Worm (Caenorhabditis elegans) whole organism, young adult: ENCODE data around the gene R74.2.
A peak's percentile ranks its signal among the peaks of the same experiment; 100 is the strongest.

Experiments
- B0261.1 ChIP-seq: sonication (generic microtip); optimal IDR thresholded peaks from 2 replicates; lab custom pipeline; 2016; ENCODE audit warnings: mild to moderate bottlenecking, missing genetic modification characterization, moderate library complexity, missing compliant biosample characterization
- C06A6.2 ChIP-seq: fragments of 200-800 bp; sonication (Bioruptor generic); conservative IDR thresholded peaks from 2 replicates; pipeline ENCODE4 v1.3.6; 2022; ENCODE audit warnings: missing genetic modification characterization, missing compliant biosample characterization
- F10E7.11 ChIP-seq: sonication (generic microtip); optimal IDR thresholded peaks from 2 replicates; lab custom pipeline; 2017; ENCODE audit warnings: mild to moderate bottlenecking, missing genetic modification characterization, moderate library complexity, missing compliant biosample characterization
- F33H1.4 ChIP-seq: fragments of 200-800 bp; sonication (Bioruptor generic); IDR thresholded peaks from 2 replicates; pipeline ENCODE4 v1.3.6; 2022; ENCODE audit warnings: missing genetic modification reagents, missing genetic modification characterization, missing compliant biosample characterization
- F39B2.1 ChIP-seq: fragments of 200-800 bp; sonication (Bioruptor generic); IDR thresholded peaks from 2 replicates; pipeline ENCODE4 v1.3.6; 2022; ENCODE audit warnings: missing genetic modification reagents, missing genetic modification characterization, missing compliant biosample characterization
- F52B5.7 ChIP-seq: sonication (generic microtip); optimal IDR thresholded peaks from 2 replicates; lab custom pipeline; 2016; ENCODE audit warnings: mild to moderate bottlenecking, missing genetic modification characterization, missing compliant biosample characterization
- F57C9.4 ChIP-seq: sonication (generic microtip); optimal IDR thresholded peaks from 2 replicates; lab custom pipeline; 2017; ENCODE audit warnings: mild to moderate bottlenecking, missing genetic modification characterization, missing compliant biosample characterization
- K12H6.12 ChIP-seq: fragments of 200-800 bp; sonication (Bioruptor generic); optimal IDR thresholded peaks from 2 replicates; lab custom pipeline; 2018; ENCODE audit warnings: mild to moderate bottlenecking, missing genetic modification characterization, missing compliant biosample characterization
- Y53F4B.3 ChIP-seq: fragments of 200-800 bp; sonication (Bioruptor generic); IDR thresholded peaks from 2 replicates; pipeline ENCODE4 v1.3.6; 2022; ENCODE audit warnings: missing genetic modification reagents, missing genetic modification characterization, missing compliant biosample characterization
- ZK185.1 ChIP-seq: sonication (generic microtip); optimal IDR thresholded peaks from 2 replicates; lab custom pipeline; 2016; ENCODE audit warnings: mild to moderate bottlenecking, missing genetic modification characterization, missing compliant biosample characterization; ENCODE audit not compliant: poor library complexity, severe bottlenecking
- akir-1 ChIP-seq: fragments of 200-800 bp; sonication (Bioruptor generic); optimal IDR thresholded peaks from 2 replicates; lab custom pipeline; 2018; ENCODE audit warnings: mild to moderate bottlenecking, missing genetic modification characterization, moderate library complexity, missing compliant biosample characterization
- ama-1 ChIP-seq, 3 experiments: fragments of 150-350 bp in 1 of 3; sonication (generic microtip) in 2 of 3; optimal IDR thresholded peaks; 2 replicates each; lab custom pipeline; 2014 to 2018; ENCODE audit warnings: missing biosample characterization in 2 of 3, missing genetic modification characterization in 2 of 3, missing genetic modification reagents in 2 of 3
- aptf-3 ChIP-seq: fragments of 200-800 bp; sonication (Bioruptor generic); IDR thresholded peaks from 2 replicates; pipeline ENCODE4 v1.3.6; 2022; ENCODE audit warnings: missing genetic modification characterization, missing compliant biosample characterization
- attf-3 ChIP-seq: fragments of 200-800 bp; sonication (Bioruptor generic); conservative IDR thresholded peaks from 2 replicates; pipeline ENCODE4 v1.3.6; 2022; ENCODE audit warnings: missing genetic modification reagents, missing genetic modification characterization, missing compliant biosample characterization
- attf-6 ChIP-seq: fragments of 200-800 bp; sonication (Bioruptor generic); IDR thresholded peaks from 2 replicates; pipeline ENCODE4 v1.3.6; 2022; ENCODE audit warnings: missing genetic modification reagents, missing genetic modification characterization, missing compliant biosample characterization
- bed-1 ChIP-seq: fragments of 200-800 bp; sonication (Bioruptor generic); IDR thresholded peaks from 2 replicates; pipeline ENCODE4 v1.3.6; 2022; ENCODE audit warnings: missing genetic modification reagents, missing genetic modification characterization, missing compliant biosample characterization
- bed-2 ChIP-seq: fragments of 200-800 bp; sonication (Bioruptor generic); IDR thresholded peaks from 2 replicates; pipeline ENCODE4 v1.3.6; 2022; ENCODE audit warnings: missing genetic modification reagents, missing genetic modification characterization, missing compliant biosample characterization
- cebp-1 ChIP-seq, 2 experiments: fragments of 200-800 bp in 1 of 2; sonication (Bioruptor generic) in 1 of 2; sonication (generic microtip) in 1 of 2; IDR thresholded peaks in 1 of 2; optimal IDR thresholded peaks in 1 of 2; 2 replicates each; pipeline versions ENCODE4 v1.3.6 to Lab custom; 2017 to 2022; ENCODE audit warnings: missing compliant biosample characterization in 2 of 2, missing genetic modification characterization in 2 of 2, mild to moderate bottlenecking in 1 of 2, missing genetic modification reagents in 1 of 2, moderate library complexity in 1 of 2
- cebp-2 ChIP-seq: fragments of 200-800 bp; sonication (Bioruptor generic); IDR thresholded peaks from 2 replicates; pipeline ENCODE4 v1.3.6; 2022; ENCODE audit warnings: missing genetic modification characterization, missing compliant biosample characterization
- ceh-27 ChIP-seq: fragments of 200-800 bp; sonication (Bioruptor generic); optimal IDR thresholded peaks from 2 replicates; lab custom pipeline; 2018; ENCODE audit warnings: mild to moderate bottlenecking, missing genetic modification characterization, moderate library complexity, missing compliant biosample characterization
- ceh-40 ChIP-seq: fragments of 200-800 bp; sonication (Bioruptor generic); IDR thresholded peaks from 2 replicates; pipeline ENCODE4 v1.3.6; 2022; ENCODE audit warnings: missing genetic modification characterization, missing compliant biosample characterization
- ceh-91 ChIP-seq: fragments of 200-800 bp; sonication (Bioruptor generic); IDR thresholded peaks from 2 replicates; pipeline ENCODE4 v1.3.6; 2022; ENCODE audit warnings: missing genetic modification reagents, missing genetic modification characterization, missing compliant biosample characterization
- chd-7 ChIP-seq: sonication (generic microtip); optimal IDR thresholded peaks from 2 replicates; lab custom pipeline; 2016; ENCODE audit warnings: mild to moderate bottlenecking, missing genetic modification characterization, moderate library complexity, missing compliant biosample characterization
- die-1 ChIP-seq: sonication (generic microtip); optimal IDR thresholded peaks from 2 replicates; lab custom pipeline; 2016; ENCODE audit warnings: missing genotype, mild to moderate bottlenecking, missing genetic modification characterization, missing compliant biosample characterization
- dox-1 ChIP-seq: fragments of 200-800 bp; sonication (Bioruptor generic); IDR thresholded peaks from 2 replicates; pipeline ENCODE4 v1.3.6; 2022; ENCODE audit warnings: missing genetic modification reagents, missing genetic modification characterization, missing compliant biosample characterization
- dpff-1 ChIP-seq: sonication (generic microtip); optimal IDR thresholded peaks from 2 replicates; lab custom pipeline; 2017; ENCODE audit warnings: mild to moderate bottlenecking, missing genetic modification characterization, missing compliant biosample characterization
- egl-44 ChIP-seq: fragments of 200-800 bp; sonication (Bioruptor generic); IDR thresholded peaks from 2 replicates; pipeline ENCODE4 v1.3.6; 2022; ENCODE audit warnings: missing genetic modification reagents, missing genetic modification characterization, missing compliant biosample characterization
- gei-17 ChIP-seq: fragments of 200-800 bp; sonication (Bioruptor generic); optimal IDR thresholded peaks from 2 replicates; lab custom pipeline; 2018; ENCODE audit warnings: mild to moderate bottlenecking, missing genetic modification characterization, missing compliant biosample characterization
- hlh-12 ChIP-seq: sonication (generic microtip); optimal IDR thresholded peaks from 2 replicates; lab custom pipeline; 2016; ENCODE audit warnings: missing genetic modification characterization, missing compliant biosample characterization
- hlh-26 ChIP-seq: fragments of 200-800 bp; sonication (Bioruptor generic); conservative IDR thresholded peaks from 2 replicates; pipeline ENCODE4 v1.3.6; 2022; ENCODE audit warnings: missing genetic modification reagents, missing genetic modification characterization, missing compliant biosample characterization
- hmg-20 ChIP-seq: fragments of 200-800 bp; sonication (Bioruptor generic); IDR thresholded peaks from 2 replicates; pipeline ENCODE4 v1.3.6; 2022; ENCODE audit warnings: missing genetic modification reagents, missing genetic modification characterization, missing compliant biosample characterization
- lir-1 ChIP-seq: fragments of 200-800 bp; sonication (Bioruptor generic); conservative IDR thresholded peaks from 2 replicates; pipeline ENCODE4 v1.3.6; 2022; ENCODE audit warnings: missing genetic modification reagents, missing genetic modification characterization, missing compliant biosample characterization
- madf-10 ChIP-seq: sonication (generic microtip); optimal IDR thresholded peaks from 2 replicates; lab custom pipeline; 2016; ENCODE audit warnings: mild to moderate bottlenecking, missing genetic modification characterization, missing compliant biosample characterization
- mes-4 ChIP-seq: sonication (generic microtip); optimal IDR thresholded peaks from 2 replicates; lab custom pipeline; 2016; ENCODE audit warnings: missing genotype, missing genetic modification characterization, missing compliant biosample characterization
- mxl-1 ChIP-seq: sonication (generic microtip); optimal IDR thresholded peaks from 2 replicates; lab custom pipeline; 2016; ENCODE audit warnings: missing genetic modification characterization, missing compliant biosample characterization
- nfya-2 ChIP-seq: fragments of 200-800 bp; sonication (Bioruptor generic); IDR thresholded peaks from 2 replicates; pipeline ENCODE4 v1.3.6; 2022; ENCODE audit warnings: missing genetic modification reagents, missing genetic modification characterization, missing compliant biosample characterization
- nhr-120 ChIP-seq: fragments of 200-800 bp; sonication (Bioruptor generic); IDR thresholded peaks from 2 replicates; pipeline ENCODE4 v1.3.6; 2022; ENCODE audit warnings: missing genetic modification characterization, missing compliant biosample characterization
- nhr-179 ChIP-seq: sonication (generic microtip); optimal IDR thresholded peaks from 2 replicates; lab custom pipeline; 2016; ENCODE audit warnings: mild to moderate bottlenecking, missing genetic modification characterization, missing compliant biosample characterization
- rec-8 ChIP-seq, 2 experiments: sonication (generic microtip); optimal IDR thresholded peaks; 2 replicates each; lab custom pipeline; 2016; ENCODE audit warnings: mild to moderate bottlenecking in 2 of 2, missing genetic modification characterization in 2 of 2, missing genetic modification reagents in 2 of 2, missing genotype in 2 of 2, missing biosample characterization in 1 of 2, missing compliant biosample characterization in 1 of 2, moderate library complexity in 1 of 2
- rpc-1 ChIP-seq, 2 experiments: fragments of 150-350 bp in 1 of 2; sonication (generic microtip) in 1 of 2; optimal IDR thresholded peaks; 2 replicates each; lab custom pipeline; 2014 to 2018; ENCODE audit warnings: missing biosample characterization in 1 of 2, missing genetic modification characterization in 1 of 2, missing genetic modification reagents in 1 of 2, missing genotype in 1 of 2
- somi-1 ChIP-seq: fragments of 200-800 bp; sonication (Bioruptor generic); optimal IDR thresholded peaks from 2 replicates; lab custom pipeline; 2018; ENCODE audit warnings: mild to moderate bottlenecking, missing genetic modification characterization, missing compliant biosample characterization
- tbx-9 ChIP-seq: sonication (generic microtip); optimal IDR thresholded peaks from 2 replicates; lab custom pipeline; 2016; ENCODE audit warnings: borderline replicate concordance, missing genetic modification characterization, inconsistent platforms, missing compliant biosample characterization
- unc-130 ChIP-seq: sonication (generic microtip); optimal IDR thresholded peaks from 2 replicates; lab custom pipeline; 2016; ENCODE audit warnings: missing genetic modification reagents, missing genetic modification characterization, missing compliant biosample characterization
- unc-62 ChIP-seq: fragments of 150-350 bp; optimal IDR thresholded peaks from 2 replicates; lab custom pipeline; 2014; ENCODE audit warnings: missing biosample characterization, missing genetic modification reagents, missing genetic modification characterization
- xnd-1 ChIP-seq: sonication (generic microtip); optimal IDR thresholded peaks from 2 replicates; lab custom pipeline; 2016; ENCODE audit warnings: missing genotype, missing genetic modification reagents, missing genetic modification characterization, missing compliant biosample characterization
- ztf-18 ChIP-seq: sonication (generic microtip); optimal IDR thresholded peaks from 2 replicates; lab custom pipeline; 2016; ENCODE audit warnings: missing genotype, mild to moderate bottlenecking, missing genetic modification characterization, missing compliant biosample characterization
- ztf-22 ChIP-seq: fragments of 200-800 bp; sonication (Bioruptor generic); optimal IDR thresholded peaks from 2 replicates; lab custom pipeline; 2018; ENCODE audit warnings: mild to moderate bottlenecking, missing genetic modification characterization, moderate library complexity, missing compliant biosample characterization
- ztf-3 ChIP-seq: fragments of 200-800 bp; sonication (Bioruptor generic); optimal IDR thresholded peaks from 2 replicates; lab custom pipeline; 2018; ENCODE audit warnings: mild to moderate bottlenecking, missing genetic modification characterization, missing compliant biosample characterization

The R74.2 gene

ce11 chrIII:4237660-4238059, 49.7 kb downstream of the R74.2 start (continued):
- TF ChIP-seq rpc-1 (optimal IDR thresholded peaks at IDR 0.05; lab: Kevin White, UChicago) (no peak), rpc-1 (tag; optimal IDR thresholded peaks at IDR 0.05; lab: Kevin White, UChicago) (no peak), F52B5.7 (tag; lab: Kevin White, UChicago) (no peak), chd-7 (tag; lab: Kevin White, UChicago) (peak; percentile 92), bed-2 (no peak), Y53F4B.3 (GFP tag; lab: Robert Waterston, UW) (no peak), B0261.1 (tag; lab: Kevin White, UChicago) (no peak), attf-6 (no peak), nhr-120 (no peak), xnd-1 (no peak), F57C9.4 (no peak), hlh-26 (GFP tag; lab: Robert Waterston, UW) (no peak), die-1 (peak; percentile 71), F10E7.11 (tag; lab: Kevin White, UChicago) (no peak), cebp-2 (no peak), ztf-22 (peak; percentile 86), madf-10 (peak; percentile 79), dpff-1 (tag; lab: Kevin White, UChicago) (no peak), F33H1.4 (no peak), unc-130 (GFP tag; lab: Kevin White, UChicago) (no peak), ama-1 (optimal IDR thresholded peaks at IDR 0.05; lab: Kevin White, UChicago) (no peak), ama-1 (GFP tag; optimal IDR thresholded peaks at IDR 0.05; lab: Kevin White, UChicago) (no peak), nfya-2 (GFP tag; lab: Robert Waterston, UW) (no peak), C06A6.2 (GFP tag; lab: Robert Waterston, UW) (peak; percentile 86), somi-1 (peak; percentile 93), cebp-1 (GFP tag; IDR thresholded peaks at IDR 0.05; lab: Robert Waterston, UW) (peak; percentile 51; the same call in 1 of the 2 replicates), cebp-1 (tag; optimal IDR thresholded peaks at IDR 0.05; lab: Kevin White, UChicago) (peak; percentile 92), mes-4 (tag; lab: Kevin White, UChicago) (no peak), ZK185.1 (tag; lab: Kevin White, UChicago) (peak; percentile 76), bed-1 (no peak), tbx-9 (tag; lab: Kevin White, UChicago) (no peak), ztf-3 (GFP tag; lab: Kevin White, UChicago) (peak; percentile 52), dox-1 (GFP tag; lab: Robert Waterston, UW) (no peak; the same call in 1 of the 2 replicates), ceh-27 (GFP tag; lab: Kevin White, UChicago) (peak; percentile 79), hlh-12 (tag; lab: Kevin White, UChicago) (no peak), akir-1 (GFP tag; lab: Kevin White, UChicago) (peak; percentile 67), ceh-91 (GFP tag; lab: Robert Waterston, UW) (no peak), egl-44 (GFP tag; lab: Robert Waterston, UW) (peak; percentile 72; the same call in 1 of the 2 replicates), mxl-1 (tag; lab: Kevin White, UChicago) (no peak), rec-8 (tag; optimal IDR thresholded peaks at IDR 0.05; lab: Kevin White, UChicago) (no peak), hmg-20 (no peak), gei-17 (peak; percentile 38), F39B2.1 (GFP tag; lab: Robert Waterston, UW) (no peak), unc-62 (peak; percentile 50), ceh-40 (GFP tag; lab: Robert Waterston, UW) (no peak), aptf-3 (GFP tag; lab: Robert Waterston, UW) (no peak), nhr-179 (no peak), K12H6.12 (tag; lab: Kevin White, UChicago) (peak; percentile 88), attf-3 (GFP tag; lab: Robert Waterston, UW) (no peak), ztf-18 (peak; percentile 66), lir-1 (GFP tag; lab: Robert Waterston, UW) (no peak; the same call in 1 of the 2 replicates)
